Worm (Caenorhabditis elegans) whole organism, late embryonic: ENCODE measurements around the gene B0280.9.
A peak's percentile ranks its signal among the peaks of the same experiment; 100 is the strongest.

Experiments used
- C08G9.2 ChIP-seq: sonication (generic microtip); optimal IDR thresholded peaks from 2 replicates; lab custom pipeline; 2016; ENCODE audit warnings: mild to moderate bottlenecking, missing genetic modification characterization, moderate library complexity, missing compliant biosample characterization
- C38D4.7 ChIP-seq: fragments of 200-800 bp; sonication (Bioruptor generic); optimal IDR thresholded peaks from 2 replicates; lab custom pipeline; 2018; ENCODE audit warnings: mild to moderate bottlenecking, missing genetic modification characterization, moderate library complexity, missing compliant biosample characterization
- F13H6.1 ChIP-seq: sonication (generic microtip); optimal IDR thresholded peaks from 2 replicates; lab custom pipeline; 2016; ENCODE audit warnings: missing genetic modification characterization, missing compliant biosample characterization
- K09A11.1 ChIP-seq: sonication (generic microtip); optimal IDR thresholded peaks from 2 replicates; lab custom pipeline; 2017; ENCODE audit warnings: antibody characterized with exemption, mild to moderate bottlenecking, missing genetic modification characterization, missing compliant biosample characterization; ENCODE audit not compliant: insufficient read depth
- T23F11.4 ChIP-seq: fragments of 200-800 bp; sonication (Bioruptor generic); optimal IDR thresholded peaks from 2 replicates; lab custom pipeline; 2018; ENCODE audit warnings: mild to moderate bottlenecking, missing genetic modification characterization, missing compliant biosample characterization
- Y22D7AL.16 ChIP-seq: sonication (generic microtip); optimal IDR thresholded peaks from 2 replicates; lab custom pipeline; 2016; ENCODE audit warnings: missing genetic modification characterization, missing compliant biosample characterization
- ama-1 ChIP-seq: fragments of 150-350 bp; optimal IDR thresholded peaks from 2 replicates; lab custom pipeline; 2014
- ceh-14 ChIP-seq: sonication (generic microtip); optimal IDR thresholded peaks from 2 replicates; lab custom pipeline; 2016; ENCODE audit warnings: missing genotype, missing genetic modification characterization, missing compliant biosample characterization
- ceh-18 ChIP-seq: sonication (generic microtip); optimal IDR thresholded peaks from 2 replicates; lab custom pipeline; 2016; ENCODE audit warnings: missing genetic modification characterization, missing compliant biosample characterization
- ceh-2 ChIP-seq: sonication (generic microtip); optimal IDR thresholded peaks from 2 replicates; lab custom pipeline; 2016; ENCODE audit warnings: missing genotype, missing genetic modification characterization, missing compliant biosample characterization
- ceh-22 ChIP-seq: sonication (generic microtip); optimal IDR thresholded peaks from 2 replicates; lab custom pipeline; 2017; ENCODE audit warnings: missing biosample characterization, missing genetic modification characterization
- ceh-31 ChIP-seq: sonication (generic microtip); optimal IDR thresholded peaks from 2 replicates; lab custom pipeline; 2016; ENCODE audit warnings: missing genetic modification characterization, missing compliant biosample characterization
- ceh-34 ChIP-seq: sonication (generic microtip); optimal IDR thresholded peaks from 2 replicates; lab custom pipeline; 2016; ENCODE audit warnings: mild to moderate bottlenecking, missing genetic modification characterization, missing compliant biosample characterization
- ceh-48 ChIP-seq: sonication (generic microtip); optimal IDR thresholded peaks from 2 replicates; lab custom pipeline; 2016; ENCODE audit warnings: missing genetic modification characterization, inconsistent platforms, missing compliant biosample characterization
- ceh-6 ChIP-seq: fragments of 200-800 bp; sonication (Bioruptor generic); optimal IDR thresholded peaks from 2 replicates; lab custom pipeline; 2018; ENCODE audit warnings: mild to moderate bottlenecking, missing genetic modification characterization, missing compliant biosample characterization
- ceh-9 ChIP-seq: sonication (generic microtip); optimal IDR thresholded peaks from 2 replicates; lab custom pipeline; 2016; ENCODE audit warnings: mild to moderate bottlenecking, missing genetic modification characterization, inconsistent platforms, missing compliant biosample characterization
- dmd-4 ChIP-seq: sonication (generic microtip); optimal IDR thresholded peaks from 2 replicates; lab custom pipeline; 2016; ENCODE audit warnings: borderline replicate concordance, missing genetic modification characterization, missing compliant biosample characterization
- dve-1 ChIP-seq: sonication (generic microtip); optimal IDR thresholded peaks from 2 replicates; lab custom pipeline; 2017; ENCODE audit warnings: antibody characterized with exemption, mild to moderate bottlenecking, missing genetic modification characterization, missing compliant biosample characterization
- ets-4 ChIP-seq: sonication (generic microtip); optimal IDR thresholded peaks from 2 replicates; lab custom pipeline; 2016; ENCODE audit warnings: missing genetic modification characterization, missing compliant biosample characterization
- fax-1 ChIP-seq: sonication (generic microtip); optimal IDR thresholded peaks from 2 replicates; lab custom pipeline; 2016; ENCODE audit warnings: missing genotype, missing genetic modification characterization, missing compliant biosample characterization
- fkh-10 ChIP-seq: fragments of 150-350 bp; optimal IDR thresholded peaks from 2 replicates; lab custom pipeline; 2014; ENCODE audit warnings: missing biosample characterization, missing genetic modification reagents, missing genetic modification characterization
- fkh-6 ChIP-seq: sonication (generic microtip); optimal IDR thresholded peaks from 2 replicates; lab custom pipeline; 2016; ENCODE audit warnings: missing genetic modification characterization, missing compliant biosample characterization
- hlh-30 ChIP-seq: sonication (generic microtip); optimal IDR thresholded peaks from 2 replicates; lab custom pipeline; 2017; ENCODE audit warnings: antibody characterized with exemption, missing genetic modification characterization, missing compliant biosample characterization; ENCODE audit not compliant: insufficient read depth
- hlh-8 ChIP-seq: sonication (generic microtip); optimal IDR thresholded peaks from 2 replicates; lab custom pipeline; 2016; ENCODE audit warnings: missing genotype, missing genetic modification characterization, missing compliant biosample characterization
- lim-6 ChIP-seq: sonication (generic microtip); optimal IDR thresholded peaks from 2 replicates; lab custom pipeline; 2016; ENCODE audit warnings: missing genetic modification characterization, missing compliant biosample characterization
- madf-2 ChIP-seq: sonication (generic microtip); optimal IDR thresholded peaks from 2 replicates; lab custom pipeline; 2017; ENCODE audit warnings: missing genetic modification characterization, missing compliant biosample characterization
- mec-3 ChIP-seq: sonication (generic microtip); optimal IDR thresholded peaks from 2 replicates; lab custom pipeline; 2016; ENCODE audit warnings: borderline replicate concordance, missing genetic modification characterization, missing compliant biosample characterization
- nfya-1 ChIP-seq: sonication (generic microtip); optimal IDR thresholded peaks from 2 replicates; lab custom pipeline; 2017; ENCODE audit warnings: missing genetic modification characterization, mild to moderate bottlenecking, missing compliant biosample characterization, antibody characterized with exemption, moderate library complexity
- npax-4 ChIP-seq: sonication (generic microtip); optimal IDR thresholded peaks from 2 replicates; lab custom pipeline; 2016; ENCODE audit warnings: missing genetic modification characterization, missing compliant biosample characterization
- pat-9 ChIP-seq: fragments of 200-800 bp; sonication (Bioruptor generic); optimal IDR thresholded peaks from 2 replicates; lab custom pipeline; 2018; ENCODE audit warnings: mild to moderate bottlenecking, missing genetic modification characterization, moderate library complexity, missing compliant biosample characterization
- pax-1 ChIP-seq: fragments of 150-350 bp; optimal IDR thresholded peaks from 2 replicates; lab custom pipeline; 2014; ENCODE audit warnings: missing biosample characterization, missing genetic modification characterization
- pqm-1 ChIP-seq: sonication (generic microtip); optimal IDR thresholded peaks from 2 replicates; lab custom pipeline; 2016; ENCODE audit warnings: missing genetic modification characterization, missing compliant biosample characterization
- pros-1 ChIP-seq: fragments of 150-350 bp; optimal IDR thresholded peaks from 2 replicates; lab custom pipeline; 2014; ENCODE audit warnings: missing biosample characterization, missing genetic modification reagents, missing genetic modification characterization
- ref-2 ChIP-seq: sonication (generic microtip); optimal IDR thresholded peaks from 2 replicates; lab custom pipeline; 2016; ENCODE audit warnings: missing genetic modification characterization, missing compliant biosample characterization
- rnt-1 ChIP-seq: sonication (generic microtip); optimal IDR thresholded peaks from 2 replicates; lab custom pipeline; 2016; ENCODE audit warnings: missing genetic modification characterization, missing compliant biosample characterization
- sdc-2 ChIP-seq: sonication (generic microtip); optimal IDR thresholded peaks from 2 replicates; lab custom pipeline; 2016; ENCODE audit warnings: missing genotype, missing genetic modification characterization, missing compliant biosample characterization
- sox-2 ChIP-seq: fragments of 200-800 bp; sonication (Bioruptor generic); IDR thresholded peaks from 2 replicates; pipeline ENCODE4 v1.3.6; 2022; ENCODE audit warnings: missing genetic modification reagents, missing genetic modification characterization, missing compliant biosample characterization
- sox-4 ChIP-seq: sonication (generic microtip); optimal IDR thresholded peaks from 2 replicates; lab custom pipeline; 2017; ENCODE audit warnings: mild to moderate bottlenecking, missing genetic modification characterization, inconsistent platforms, missing compliant biosample characterization
- syd-9 ChIP-seq: sonication (generic microtip); optimal IDR thresholded peaks from 2 replicates; lab custom pipeline; 2016; ENCODE audit warnings: mild to moderate bottlenecking, missing genetic modification characterization, moderate library complexity, missing compliant biosample characterization
- tbx-2 ChIP-seq: sonication (generic microtip); optimal IDR thresholded peaks from 2 replicates; lab custom pipeline; 2016; ENCODE audit warnings: missing genetic modification characterization, missing compliant biosample characterization
- unc-3 ChIP-seq, 2 experiments: fragments of 200-800 bp in 1 of 2; sonication (Bioruptor generic) in 1 of 2; sonication (generic microtip) in 1 of 2; conservative IDR thresholded peaks in 1 of 2; optimal IDR thresholded peaks in 1 of 2; 2 replicates each; pipeline versions ENCODE4 v1.3.6 to Lab custom; 2016 to 2022; ENCODE audit warnings: missing compliant biosample characterization in 2 of 2, missing genetic modification characterization in 2 of 2, missing genetic modification reagents in 1 of 2
- unc-42 ChIP-seq: sonication (generic microtip); optimal IDR thresholded peaks from 2 replicates; lab custom pipeline; 2016; ENCODE audit warnings: missing genotype, missing genetic modification characterization, missing compliant biosample characterization
- unc-55 ChIP-seq: sonication (generic microtip); optimal IDR thresholded peaks from 2 replicates; lab custom pipeline; 2017; ENCODE audit warnings: missing biosample characterization, missing genetic modification reagents, missing genetic modification characterization
- unc-86 ChIP-seq: sonication (generic microtip); optimal IDR thresholded peaks from 2 replicates; lab custom pipeline; 2016; ENCODE audit warnings: missing genetic modification characterization, missing compliant biosample characterization
- zip-5 ChIP-seq: sonication (generic microtip); optimal IDR thresholded peaks from 2 replicates; lab custom pipeline; 2016; ENCODE audit warnings: missing genetic modification characterization, missing compliant biosample characterization

The B0280.9 gene

DNA sequence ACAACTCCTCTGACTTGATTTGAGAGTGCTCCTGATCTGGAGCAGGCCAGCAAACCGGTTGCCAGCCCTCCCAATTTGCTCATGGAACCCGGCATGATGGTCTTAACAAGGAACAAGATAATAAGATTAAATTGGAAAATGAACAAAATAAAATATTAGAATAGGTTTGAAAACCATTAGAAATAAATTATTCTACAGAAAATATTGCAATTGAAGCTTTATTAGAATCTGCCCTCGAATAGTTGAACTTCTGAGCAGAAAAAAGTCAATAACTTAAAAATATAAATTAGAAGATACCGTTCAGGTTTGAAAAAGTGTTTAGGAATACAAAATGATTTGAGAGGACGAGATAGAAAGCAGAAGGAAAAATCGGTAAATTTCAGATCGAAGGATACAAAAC, 36.0 kb upstream of the B0280.9 start, which contains the start of gene nuo-4:
Gene nuo-4 (minus strand): TSS at position 101 of the 400 bp plus-strand sequence.
- no peak for TF ChIP-seq sox-4 (tag; lab: Kevin White, UChicago)
- no peak for TF ChIP-seq lim-6 (tag; lab: Kevin White, UChicago)
- TF ChIP-seq sox-2 (GFP tag; lab: Robert Waterston, UW): no peak
- TF ChIP-seq C08G9.2: no peak
- no peak for TF ChIP-seq ceh-48
- TF ChIP-seq dve-1: no peak
- TF ChIP-seq pat-9 (tag; lab: Kevin White, UChicago): no peak
- no peak for TF ChIP-seq fkh-6 (tag; lab: Kevin White, UChicago)
- no peak for TF ChIP-seq unc-3 (GFP tag; conservative IDR thresholded peaks at IDR 0.05; lab: Robert Waterston, UW)
- TF ChIP-seq unc-3 (tag; optimal IDR thresholded peaks at IDR 0.05; lab: Kevin White, UChicago): no peak
- TF ChIP-seq ceh-22 (tag; lab: Kevin White, UChicago): no peak

DNA sequence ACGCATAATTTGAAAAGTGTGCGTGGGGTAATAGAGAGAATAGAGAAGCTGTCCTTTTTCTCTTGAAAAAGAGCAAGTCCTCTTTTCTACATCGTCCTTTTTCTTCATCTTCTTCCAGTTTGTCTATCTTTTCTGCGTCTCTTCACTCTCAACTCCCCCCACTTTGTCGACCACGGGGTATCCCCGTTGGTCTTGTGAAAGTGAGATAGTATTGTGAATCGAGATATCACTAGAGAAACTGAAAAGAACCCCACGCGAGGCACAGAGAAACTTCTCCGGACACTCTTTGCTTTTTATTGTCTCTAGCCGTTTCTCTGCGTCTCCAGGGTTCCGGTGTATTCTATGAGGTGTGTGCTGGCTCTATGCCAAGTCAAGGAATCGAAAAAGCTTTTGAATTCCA, 32.9 kb upstream of the B0280.9 start:
- TF ChIP-seq K09A11.1 (tag; lab: Kevin White, UChicago): peak; percentile 65
- peak; percentile 74 for TF ChIP-seq ref-2
- TF ChIP-seq fkh-10: peak; percentile 48
- TF ChIP-seq pax-1 (tag; lab: Kevin White, UChicago): peak; percentile 52
- no peak for TF ChIP-seq npax-4 (tag; lab: Kevin White, UChicago)
- peak; percentile 89 for TF ChIP-seq tbx-2 (tag; lab: Kevin White, UChicago)
- TF ChIP-seq rnt-1: peak; percentile 80
- no peak for TF ChIP-seq C38D4.7 (GFP tag; lab: Kevin White, UChicago)
- peak; percentile 84 for TF ChIP-seq pros-1 (tag; lab: Kevin White, UChicago)
- TF ChIP-seq unc-42 (tag; lab: Kevin White, UChicago): peak; percentile 65
- TF ChIP-seq ceh-31 (tag; lab: Kevin White, UChicago): peak; percentile 83
- TF ChIP-seq ceh-34 (tag; lab: Kevin White, UChicago): peak; percentile 82
- peak; percentile 82 for TF ChIP-seq unc-55 (GFP tag; lab: Kevin White, UChicago)
- no peak for TF ChIP-seq Y22D7AL.16 (tag; lab: Kevin White, UChicago)
- peak; percentile 16 for TF ChIP-seq F13H6.1 (tag; lab: Kevin White, UChicago)
- peak; percentile 41 for TF ChIP-seq dve-1
- peak; percentile 47 for TF ChIP-seq C08G9.2
- TF ChIP-seq madf-2 (tag; lab: Kevin White, UChicago): no peak
- TF ChIP-seq mec-3 (tag; lab: Kevin White, UChicago): no peak
- peak; percentile 57 for TF ChIP-seq hlh-8
- peak; percentile 34 for TF ChIP-seq pat-9 (tag; lab: Kevin White, UChicago)
- TF ChIP-seq ets-4 (tag; lab: Kevin White, UChicago): peak; percentile 68
- TF ChIP-seq pqm-1 (tag; lab: Kevin White, UChicago): peak; percentile 71
- TF ChIP-seq unc-86 (tag; lab: Kevin White, UChicago): peak; percentile 32
- no peak for TF ChIP-seq T23F11.4 (GFP tag; lab: Kevin White, UChicago)
- TF ChIP-seq ceh-48: no peak
- peak; percentile 35 for TF ChIP-seq dmd-4 (tag; lab: Kevin White, UChicago)
- TF ChIP-seq ceh-14 (tag; lab: Kevin White, UChicago): peak; percentile 53
- TF ChIP-seq ceh-2 (tag; lab: Kevin White, UChicago): peak; percentile 30
- TF ChIP-seq nfya-1 (tag; lab: Kevin White, UChicago): peak; percentile 93
- no peak for TF ChIP-seq lim-6 (tag; lab: Kevin White, UChicago)
- TF ChIP-seq ceh-6: no peak
- no peak for TF ChIP-seq syd-9
- TF ChIP-seq ama-1 (lab: Kevin White, UChicago): peak; percentile 18
- TF ChIP-seq sdc-2 (tag; lab: Kevin White, UChicago): peak; percentile 50
- TF ChIP-seq ceh-9: no peak
- TF ChIP-seq unc-3 (GFP tag; conservative IDR thresholded peaks at IDR 0.05; lab: Robert Waterston, UW): no peak
- peak; percentile 45 for TF ChIP-seq unc-3 (tag; optimal IDR thresholded peaks at IDR 0.05; lab: Kevin White, UChicago)
- TF ChIP-seq fax-1: peak; percentile 3
- peak; percentile 3 for TF ChIP-seq zip-5 (tag; lab: Kevin White, UChicago)
- no peak; the same call in 1 of the 2 replicates for TF ChIP-seq sox-2 (GFP tag; lab: Robert Waterston, UW)
- TF ChIP-seq ceh-18 (tag; lab: Kevin White, UChicago): peak; percentile 90
- TF ChIP-seq hlh-30 (tag; lab: Kevin White, UChicago): peak; percentile 98
- TF ChIP-seq, all 69 proteins: peak for 30
